Fruit fly (Drosophila melanogaster): Measurements from ENCODE around the gene CG33509.

dm6 chr2L:21040719-21041118, 45.6 kb downstream of the CG33509 start:
- TF ChIP-seq jim (GFP tag; optimal IDR thresholded peaks at IDR 0.05): no peak
- TF ChIP-seq OdsH (GFP tag; optimal IDR thresholded peaks at IDR 0.05): no peak

Measured in whole organism, wandering third instar larva.